Worm (Caenorhabditis elegans) whole organism, L2 larva: ENCODE measurements around the gene K03A11.5.

Source experiments
- C34F6.9 ChIP-seq: fragments of 150-350 bp; optimal IDR thresholded peaks from 2 replicates; lab custom pipeline; 2014; ENCODE audit warnings: missing biosample characterization, missing genetic modification characterization
- F13H6.1 ChIP-seq: sonication (generic microtip); optimal IDR thresholded peaks from 2 replicates; lab custom pipeline; 2016; ENCODE audit warnings: missing genetic modification characterization, missing compliant biosample characterization
- R02D3.7 ChIP-seq: fragments of 150-350 bp; optimal IDR thresholded peaks from 2 replicates; lab custom pipeline; 2014; ENCODE audit warnings: missing biosample characterization, missing genetic modification characterization
- Y55F3AM.14 ChIP-seq: fragments of 200-800 bp; sonication (Bioruptor generic); optimal IDR thresholded peaks from 2 replicates; lab custom pipeline; 2018; ENCODE audit warnings: mild to moderate bottlenecking, missing genetic modification characterization, missing compliant biosample characterization
- ZK546.5 ChIP-seq: sonication (generic microtip); optimal IDR thresholded peaks from 2 replicates; lab custom pipeline; 2017; ENCODE audit warnings: missing biosample characterization, missing genetic modification characterization
- alr-1 ChIP-seq: fragments of 150-350 bp; optimal IDR thresholded peaks from 2 replicates; lab custom pipeline; 2014; ENCODE audit warnings: missing biosample characterization, missing genetic modification characterization
- ama-1 ChIP-seq: fragments of 150-350 bp; optimal IDR thresholded peaks from 2 replicates; lab custom pipeline; 2018; ENCODE audit warnings: inconsistent platforms
- blmp-1 ChIP-seq: sonication (generic microtip); optimal IDR thresholded peaks from 2 replicates; lab custom pipeline; 2017; ENCODE audit warnings: missing genetic modification characterization, mild to moderate bottlenecking, missing compliant biosample characterization, antibody characterized with exemption, moderate library complexity; ENCODE audit not compliant: insufficient read depth
- crh-2 ChIP-seq: sonication (generic microtip); optimal IDR thresholded peaks from 2 replicates; lab custom pipeline; 2017; ENCODE audit warnings: missing biosample characterization, missing genetic modification characterization
- dmd-4 ChIP-seq: sonication (generic microtip); optimal IDR thresholded peaks from 2 replicates; lab custom pipeline; 2017; ENCODE audit warnings: missing biosample characterization, missing genetic modification characterization
- elt-1 ChIP-seq: fragments of 150-350 bp; optimal IDR thresholded peaks from 2 replicates; lab custom pipeline; 2014; ENCODE audit warnings: missing biosample characterization, missing genetic modification characterization
- elt-3 ChIP-seq: sonication (generic microtip); optimal IDR thresholded peaks from 2 replicates; lab custom pipeline; 2017; ENCODE audit warnings: missing biosample characterization, missing genetic modification characterization
- gmeb-1 ChIP-seq: fragments of 150-350 bp; optimal IDR thresholded peaks from 2 replicates; lab custom pipeline; 2014; ENCODE audit warnings: missing biosample characterization, missing genetic modification characterization
- lin-11 ChIP-seq: fragments of 150-350 bp; sonication (generic microtip); optimal IDR thresholded peaks from 2 replicates; lab custom pipeline; 2014; ENCODE audit warnings: missing biosample characterization, missing genetic modification characterization, inconsistent platforms, mixed read lengths
- lin-13 ChIP-seq: fragments of 150-350 bp; optimal IDR thresholded peaks from 2 replicates; lab custom pipeline; 2014; ENCODE audit warnings: missing biosample characterization, missing genetic modification reagents, missing genetic modification characterization
- lin-39 ChIP-seq: fragments of 150-350 bp; optimal IDR thresholded peaks from 2 replicates; lab custom pipeline; 2014; ENCODE audit warnings: missing biosample characterization, missing genetic modification reagents, missing genetic modification characterization
- lsy-2 ChIP-seq, 2 experiments: fragments of 150-350 bp in 1 of 2; sonication (generic microtip) in 1 of 2; optimal IDR thresholded peaks; 2 replicates each; lab custom pipeline; 2014 to 2017; ENCODE audit warnings: missing biosample characterization in 2 of 2, missing genetic modification characterization in 2 of 2
- mbf-1 ChIP-seq: sonication (generic microtip); optimal IDR thresholded peaks from 2 replicates; lab custom pipeline; 2017; ENCODE audit warnings: missing biosample characterization, missing genetic modification characterization
- mdl-1 ChIP-seq, 2 experiments: fragments of 150-350 bp in 1 of 2; sonication (generic microtip) in 1 of 2; optimal IDR thresholded peaks; 2 replicates each; lab custom pipeline; 2017; ENCODE audit warnings: missing biosample characterization in 2 of 2, missing genetic modification characterization in 2 of 2
- nhr-10 ChIP-seq: sonication (generic microtip); optimal IDR thresholded peaks from 2 replicates; lab custom pipeline; 2017; ENCODE audit warnings: missing biosample characterization, missing genetic modification characterization
- nhr-11 ChIP-seq: fragments of 150-350 bp; optimal IDR thresholded peaks from 2 replicates; lab custom pipeline; 2014; ENCODE audit warnings: missing biosample characterization, missing genetic modification characterization
- nhr-12 ChIP-seq: fragments of 150-350 bp; optimal IDR thresholded peaks from 2 replicates; lab custom pipeline; 2014; ENCODE audit warnings: missing biosample characterization, missing genetic modification characterization
- nhr-129 ChIP-seq: fragments of 150-350 bp; optimal IDR thresholded peaks from 2 replicates; lab custom pipeline; 2014; ENCODE audit warnings: missing biosample characterization, missing genetic modification characterization
- nhr-21 ChIP-seq: fragments of 150-350 bp; optimal IDR thresholded peaks from 2 replicates; lab custom pipeline; 2014; ENCODE audit warnings: missing biosample characterization, missing genetic modification characterization
- nhr-23 ChIP-seq: fragments of 150-350 bp; optimal IDR thresholded peaks from 2 replicates; lab custom pipeline; 2014; ENCODE audit warnings: missing biosample characterization, missing genetic modification reagents, missing genetic modification characterization
- nhr-6 ChIP-seq: fragments of 150-350 bp; optimal IDR thresholded peaks from 2 replicates; lab custom pipeline; 2014; ENCODE audit warnings: missing biosample characterization, missing genetic modification characterization
- nhr-77 ChIP-seq: fragments of 150-350 bp; optimal IDR thresholded peaks from 2 replicates; lab custom pipeline; 2014; ENCODE audit warnings: missing biosample characterization, missing genetic modification characterization
- peb-1 ChIP-seq: fragments of 150-350 bp; optimal IDR thresholded peaks from 2 replicates; lab custom pipeline; 2014; ENCODE audit warnings: missing biosample characterization, missing genetic modification characterization
- sem-4 ChIP-seq: fragments of 150-350 bp; optimal IDR thresholded peaks from 2 replicates; lab custom pipeline; 2014; ENCODE audit warnings: missing biosample characterization, missing genetic modification reagents, missing genetic modification characterization
- skn-1 ChIP-seq: sonication (generic microtip); optimal IDR thresholded peaks from 2 replicates; lab custom pipeline; 2017; ENCODE audit warnings: missing biosample characterization, missing genetic modification characterization
- snpc-4 ChIP-seq: fragments of 150-350 bp; optimal IDR thresholded peaks from 2 replicates; lab custom pipeline; 2014; ENCODE audit warnings: missing biosample characterization, missing genetic modification characterization
- unc-39 ChIP-seq: fragments of 150-350 bp; optimal IDR thresholded peaks from 2 replicates; lab custom pipeline; 2014; ENCODE audit warnings: missing biosample characterization, missing genetic modification characterization
- unc-62 ChIP-seq: fragments of 150-350 bp; optimal IDR thresholded peaks from 2 replicates; lab custom pipeline; 2014; ENCODE audit warnings: missing biosample characterization, missing genetic modification reagents, missing genetic modification characterization
- zag-1 ChIP-seq: fragments of 150-350 bp; optimal IDR thresholded peaks from 2 replicates; lab custom pipeline; 2014; ENCODE audit warnings: missing biosample characterization, missing genetic modification characterization
- ztf-1 ChIP-seq: fragments of 200-800 bp; sonication (Bioruptor generic); conservative IDR thresholded peaks from 2 replicates; pipeline ENCODE4 v1.3.6; 2022; ENCODE audit warnings: missing genetic modification characterization, missing compliant biosample characterization
- ztf-11 ChIP-seq: sonication (generic microtip); optimal IDR thresholded peaks from 2 replicates; lab custom pipeline; 2017; ENCODE audit warnings: missing biosample characterization, missing genetic modification characterization
- ztf-4 ChIP-seq: fragments of 150-350 bp; optimal IDR thresholded peaks from 2 replicates; lab custom pipeline; 2014; ENCODE audit warnings: missing biosample characterization, missing genetic modification characterization

The K03A11.5 gene

DNA sequence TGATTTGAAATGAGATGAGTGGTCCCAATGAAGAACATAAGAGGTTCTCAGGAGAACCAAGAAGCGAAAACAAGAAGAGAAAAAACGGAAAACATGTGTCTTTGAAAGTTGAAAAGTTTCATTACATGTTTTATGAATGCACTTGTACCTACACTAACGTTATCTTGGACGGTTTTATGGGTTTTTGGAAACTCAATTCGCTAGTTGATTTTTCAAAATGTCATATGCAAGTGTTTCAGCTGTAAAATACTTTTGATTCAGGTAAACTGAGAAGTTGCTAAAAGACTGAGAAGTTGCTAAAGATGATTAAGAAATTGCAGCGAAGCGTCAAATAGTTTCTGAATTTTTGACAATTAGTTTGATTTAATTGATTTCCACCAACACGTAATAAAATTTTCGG, 7.8 kb downstream of the K03A11.5 start, which contains the start of gene cpx-2:
TSS of gene cpx-2 (minus strand) at position 101 of the 400 bp plus-strand sequence.
- TF ChIP-seq ztf-1 (GFP tag; lab: Robert Waterston, UW) = no peak
- TF ChIP-seq ama-1 = no peak
- no peak for TF ChIP-seq R02D3.7 (tag; lab: Kevin White, UChicago)
- no peak for TF ChIP-seq ZK546.5
- TF ChIP-seq nhr-10 (tag; lab: Kevin White, UChicago) = no peak
- TF ChIP-seq dmd-4 = no peak
- no peak for TF ChIP-seq alr-1 (tag; lab: Kevin White, UChicago)
- TF ChIP-seq nhr-12 (tag; lab: Kevin White, UChicago) = no peak
- no peak for TF ChIP-seq elt-3 (tag; lab: Kevin White, UChicago)
- no peak for TF ChIP-seq elt-1
- no peak for TF ChIP-seq C34F6.9 (tag; lab: Kevin White, UChicago)
- TF ChIP-seq mbf-1 = no peak
- TF ChIP-seq ztf-11 = no peak
- TF ChIP-seq nhr-6 (tag; lab: Kevin White, UChicago) = no peak
- TF ChIP-seq lsy-2 (tag; optimal IDR thresholded peaks at IDR 0.05; lab: Kevin White, UChicago) = no peak
- TF ChIP-seq nhr-129 (tag; lab: Kevin White, UChicago) = no peak
- TF ChIP-seq, all 48 proteins: peak for 0

DNA sequence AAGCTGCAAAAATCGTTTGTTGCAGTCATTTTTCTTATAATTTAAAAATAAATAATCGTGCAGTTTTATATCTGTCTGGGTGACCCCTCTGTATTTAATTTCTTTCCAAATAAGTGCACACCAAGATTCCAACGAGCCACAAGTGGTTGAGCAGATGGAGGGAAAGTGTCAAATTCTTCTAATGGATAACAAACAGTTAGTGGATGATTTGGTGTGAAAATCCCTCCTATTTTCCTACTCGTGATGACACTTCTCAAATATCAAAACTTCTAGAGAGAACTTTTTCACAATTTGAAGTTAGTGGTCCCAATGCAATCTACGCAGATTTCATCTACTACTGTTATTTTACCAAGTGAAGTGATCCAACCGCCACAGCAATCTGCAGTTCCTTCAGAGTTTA, 11.0 kb downstream of the K03A11.5 start, which contains the start of gene ceh-28:
TSS of gene ceh-28 (plus strand) at position 301 of the 400 bp plus-strand sequence.
- TF ChIP-seq R02D3.7 (tag; lab: Kevin White, UChicago) (no peak), sem-4 (tag; lab: Kevin White, UChicago) (no peak), ztf-4 (tag; lab: Kevin White, UChicago) (no peak), nhr-23 (tag; lab: Kevin White, UChicago) (no peak), unc-62 (GFP tag; lab: Kevin White, UChicago) (no peak), lin-13 (GFP tag; lab: Kevin White, UChicago) (no peak), snpc-4 (tag; lab: Kevin White, UChicago) (no peak), dmd-4 (no peak), mbf-1 (no peak), gmeb-1 (tag; lab: Kevin White, UChicago) (no peak), nhr-21 (tag; lab: Kevin White, UChicago) (no peak), ZK546.5 (no peak), nhr-11 (tag; lab: Kevin White, UChicago) (no peak), nhr-12 (tag; lab: Kevin White, UChicago) (no peak), zag-1 (no peak), crh-2 (no peak), blmp-1 (tag; lab: Kevin White, UChicago) (no peak), nhr-10 (tag; lab: Kevin White, UChicago) (no peak)

DNA sequence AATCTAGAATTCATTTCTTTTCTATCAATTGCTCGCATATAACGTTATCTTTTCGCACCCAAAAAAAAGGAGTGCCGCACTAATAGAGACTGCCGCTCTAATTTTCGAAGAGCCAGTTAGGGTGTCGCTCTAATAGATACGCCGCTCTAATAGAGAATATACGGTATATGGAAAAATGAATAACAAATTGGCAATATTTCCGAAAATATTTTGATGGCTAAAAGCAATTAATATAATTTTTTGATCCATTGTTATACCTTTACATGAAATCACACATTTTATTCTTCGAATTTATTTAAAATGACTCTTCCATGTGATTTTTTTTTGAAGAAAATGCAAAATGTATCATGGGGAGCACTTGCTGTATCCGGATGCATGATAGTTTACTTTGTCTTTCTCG, 14.5 kb downstream of the K03A11.5 start, which contains the start of gene K03A11.4:
TSS of gene K03A11.4 (plus strand) at position 301 of the 400 bp plus-strand sequence.
- no peak for TF ChIP-seq lin-11
- TF ChIP-seq zag-1 = no peak
- TF ChIP-seq nhr-129 (tag; lab: Kevin White, UChicago) = no peak
- TF ChIP-seq ama-1 = no peak
- no peak for TF ChIP-seq F13H6.1 (tag; lab: Kevin White, UChicago)
- no peak for TF ChIP-seq nhr-12 (tag; lab: Kevin White, UChicago)
- TF ChIP-seq lin-39 (tag; lab: Kevin White, UChicago) = no peak
- no peak for TF ChIP-seq gmeb-1 (tag; lab: Kevin White, UChicago)
- TF ChIP-seq, all 48 proteins: peak for 0

DNA sequence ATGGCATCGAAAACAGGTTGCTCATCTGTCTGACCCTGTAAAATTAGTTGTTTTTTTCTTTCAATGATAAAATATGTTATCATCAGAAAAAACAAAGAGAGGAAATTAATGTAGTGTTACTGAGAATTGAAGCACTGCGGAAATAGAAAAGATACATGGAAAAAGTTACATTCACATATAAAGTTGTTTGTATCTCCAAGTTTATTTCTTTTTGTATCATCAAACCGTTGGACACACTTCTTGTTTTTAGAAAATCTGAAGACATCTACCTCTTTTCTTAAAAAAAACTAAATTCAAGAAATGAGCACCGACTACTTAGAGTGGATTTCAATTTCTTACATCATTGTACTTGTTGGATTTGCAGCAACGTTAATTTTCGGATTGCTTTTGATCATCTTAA, 19.0 kb downstream of the K03A11.5 start, which contains the start of gene str-10:
TSS of gene str-10 (plus strand) at position 301 of the 400 bp plus-strand sequence.
- no peak for TF ChIP-seq Y55F3AM.14 (GFP tag; lab: Kevin White, UChicago)
- no peak for TF ChIP-seq skn-1 (tag; lab: Kevin White, UChicago)
- TF ChIP-seq F13H6.1 (tag; lab: Kevin White, UChicago) = no peak
- no peak for TF ChIP-seq mbf-1
- TF ChIP-seq R02D3.7 (tag; lab: Kevin White, UChicago) = no peak
- no peak for TF ChIP-seq mdl-1 (tag; optimal IDR thresholded peaks at IDR 0.05; lab: Kevin White, UChicago)
- TF ChIP-seq ama-1 = no peak
- no peak for TF ChIP-seq unc-39 (tag; lab: Kevin White, UChicago)
- TF ChIP-seq ztf-11 = no peak
- no peak for TF ChIP-seq nhr-23 (tag; lab: Kevin White, UChicago)
- no peak for TF ChIP-seq gmeb-1 (tag; lab: Kevin White, UChicago)
- no peak for TF ChIP-seq nhr-77 (tag; lab: Kevin White, UChicago)
- TF ChIP-seq elt-3 (tag; lab: Kevin White, UChicago) = no peak
- no peak for TF ChIP-seq peb-1 (tag; lab: Kevin White, UChicago)
- no peak for TF ChIP-seq sem-4 (tag; lab: Kevin White, UChicago)
